Fruit fly (Drosophila melanogaster) whole organism, embryonic: ENCODE data around the gene CG8675.

Experiments
- CG12104 ChIP-seq: fragments of 200-800 bp; sonication (Bioruptor generic); optimal IDR thresholded peaks from 3 replicates; lab custom pipeline; 2016; ENCODE audit warnings: missing biosample characterization, missing genetic modification characterization
- CG12299 ChIP-seq: fragments of 200-800 bp; sonication (Bioruptor generic); optimal IDR thresholded peaks from 2 replicates; lab custom pipeline; 2018; ENCODE audit warnings: missing biosample characterization, mild to moderate bottlenecking, missing genetic modification characterization
- CG12769 ChIP-seq: fragments of 200-800 bp; sonication (Bioruptor generic); optimal IDR thresholded peaks from 2 replicates; lab custom pipeline; 2019; ENCODE audit warnings: missing biosample characterization, mild to moderate bottlenecking, missing genetic modification characterization, moderate library complexity
- CG13287 ChIP-seq: fragments of 200-800 bp; sonication (Bioruptor generic); IDR thresholded peaks from 2 replicates; pipeline ENCODE4 v1.3.6; 2022; ENCODE audit warnings: missing biosample characterization, missing genetic modification characterization; ENCODE audit not compliant: partially characterized antibody
- CG15011 ChIP-seq: fragments of 200-800 bp; sonication (Bioruptor generic); optimal IDR thresholded peaks from 3 replicates; lab custom pipeline; 2018; ENCODE audit warnings: missing biosample characterization, mild to moderate bottlenecking, missing genetic modification characterization
- CG15073 ChIP-seq: fragments of 200-800 bp; sonication (Bioruptor generic); optimal IDR thresholded peaks from 2 replicates; lab custom pipeline; 2016; ENCODE audit warnings: missing biosample characterization, missing genetic modification characterization
- CG17328 ChIP-seq: fragments of 200-800 bp; sonication (Bioruptor generic); IDR thresholded peaks from 2 replicates; pipeline ENCODE4 v1.3.6; 2022; ENCODE audit warnings: missing biosample characterization, missing genetic modification characterization
- CG18619 ChIP-seq: fragments of 200-800 bp; sonication (Bioruptor generic); optimal IDR thresholded peaks from 3 replicates; lab custom pipeline; 2017; ENCODE audit warnings: missing biosample characterization, mild to moderate bottlenecking, missing genetic modification characterization
- CG2120 ChIP-seq: fragments of 200-800 bp; sonication (Bioruptor generic); optimal IDR thresholded peaks from 3 replicates; lab custom pipeline; 2016; ENCODE audit warnings: missing biosample characterization, missing genetic modification characterization
- CG30403 ChIP-seq: fragments of 200-800 bp; sonication (Bioruptor generic); optimal IDR thresholded peaks from 3 replicates; lab custom pipeline; 2016; ENCODE audit warnings: missing biosample characterization, missing genetic modification characterization
- CG31224 ChIP-seq: fragments of 200-800 bp; sonication (Bioruptor generic); IDR thresholded peaks from 2 replicates; pipeline ENCODE4 v1.3.6; 2022; ENCODE audit warnings: missing biosample characterization, missing genetic modification characterization
- CG33557 ChIP-seq: fragments of 200-800 bp; sonication (Bioruptor generic); optimal IDR thresholded peaks from 2 replicates; lab custom pipeline; 2019; ENCODE audit warnings: missing biosample characterization, mild to moderate bottlenecking, missing genetic modification characterization, moderate library complexity
- CG4424 ChIP-seq: fragments of 200-800 bp; sonication (Bioruptor generic); optimal IDR thresholded peaks from 3 replicates; lab custom pipeline; 2016; ENCODE audit warnings: missing biosample characterization, missing genetic modification characterization
- CG5180 ChIP-seq: fragments of 200-800 bp; sonication (Bioruptor generic); optimal IDR thresholded peaks from 3 replicates; lab custom pipeline; 2017; ENCODE audit warnings: missing biosample characterization, missing genetic modification characterization, mild to moderate bottlenecking, moderate library complexity, missing genetic modification reagents
- CG6175 ChIP-seq: fragments of 200-800 bp; sonication (Bioruptor generic); IDR thresholded peaks from 3 replicates; pipeline ENCODE4 v1.3.6; 2022; ENCODE audit warnings: missing biosample characterization, missing genetic modification characterization
- CG8765 ChIP-seq: fragments of 200-800 bp; sonication (Bioruptor generic); IDR thresholded peaks from 2 replicates; pipeline ENCODE4 v1.3.6; 2022; ENCODE audit warnings: missing biosample characterization, missing genetic modification characterization
- CTCF ChIP-seq: fragments of 200-800 bp; sonication (Bioruptor generic); optimal IDR thresholded peaks from 2 replicates; lab custom pipeline; 2017; ENCODE audit warnings: missing biosample characterization, mild to moderate bottlenecking, missing genetic modification characterization, moderate library complexity
- CkIIα-i1 ChIP-seq: fragments of 200-800 bp; sonication (Bioruptor generic); IDR thresholded peaks from 2 replicates; pipeline ENCODE4 v1.3.6; 2022; ENCODE audit warnings: missing biosample characterization, missing genetic modification characterization
- D19B ChIP-seq: fragments of 200-800 bp; sonication (Bioruptor generic); optimal IDR thresholded peaks from 2 replicates; lab custom pipeline; 2017; ENCODE audit warnings: missing biosample characterization, mild to moderate bottlenecking, missing genetic modification characterization
- E2f2 ChIP-seq: fragments of 200-800 bp; sonication (Bioruptor generic); IDR thresholded peaks from 2 replicates; pipeline ENCODE4 v1.3.6; 2022; ENCODE audit warnings: missing biosample characterization, missing genetic modification characterization
- HLH54F ChIP-seq: fragments of 200-800 bp; sonication (Bioruptor generic); optimal IDR thresholded peaks from 3 replicates; lab custom pipeline; 2016; ENCODE audit warnings: missing biosample characterization, missing genetic modification characterization
- HmgZ ChIP-seq: fragments of 200-800 bp; sonication (Bioruptor generic); optimal IDR thresholded peaks from 2 replicates; lab custom pipeline; 2018; ENCODE audit warnings: missing biosample characterization, mild to moderate bottlenecking, missing genetic modification characterization
- Mad ChIP-seq: fragments of 200-800 bp; sonication (Bioruptor generic); optimal IDR thresholded peaks from 2 replicates; lab custom pipeline; 2016; ENCODE audit warnings: missing biosample characterization, missing genetic modification characterization
- Nf-YB ChIP-seq: fragments of 200-800 bp; sonication (Bioruptor generic); optimal IDR thresholded peaks from 3 replicates; lab custom pipeline; 2019; ENCODE audit warnings: missing biosample characterization, mild to moderate bottlenecking, missing genetic modification characterization, moderate library complexity
- PHDP ChIP-seq: fragments of 200-800 bp; sonication (Bioruptor generic); optimal IDR thresholded peaks from 3 replicates; lab custom pipeline; 2018; ENCODE audit warnings: missing biosample characterization, mild to moderate bottlenecking, missing genetic modification characterization, moderate library complexity
- Poxn ChIP-seq: fragments of 200-800 bp; sonication (Bioruptor generic); IDR thresholded peaks from 2 replicates; pipeline ENCODE4 v1.3.6; 2022; ENCODE audit warnings: missing biosample characterization, missing genetic modification characterization
- Ptx1 ChIP-seq: fragments of 200-800 bp; sonication (Bioruptor generic); IDR thresholded peaks from 2 replicates; pipeline ENCODE4 v1.3.6; 2022; ENCODE audit warnings: missing biosample characterization, missing genetic modification characterization
- Rx ChIP-seq: fragments of 200-800 bp; sonication (Bioruptor generic); IDR thresholded peaks from 2 replicates; pipeline ENCODE4 v1.3.6; 2022; ENCODE audit warnings: missing biosample characterization, missing genetic modification characterization
- Sox102F ChIP-seq: fragments of 200-800 bp; sonication (Bioruptor generic); optimal IDR thresholded peaks from 2 replicates; lab custom pipeline; 2018; ENCODE audit warnings: missing biosample characterization, mild to moderate bottlenecking, missing genetic modification characterization, moderate library complexity
- Xrp1 ChIP-seq: fragments of 200-800 bp; sonication (Bioruptor generic); IDR thresholded peaks from 2 replicates; pipeline ENCODE4 v1.3.6; 2022; ENCODE audit warnings: missing biosample characterization, missing genetic modification characterization
- ab ChIP-seq: fragments of 200-800 bp; sonication (Bioruptor generic); optimal IDR thresholded peaks from 2 replicates; lab custom pipeline; 2016; ENCODE audit warnings: missing biosample characterization, missing genetic modification characterization
- ap ChIP-seq: fragments of 200-800 bp; sonication (Bioruptor generic); IDR thresholded peaks from 2 replicates; pipeline ENCODE4 v1.3.6; 2022; ENCODE audit warnings: missing biosample characterization, missing genetic modification characterization
- bcd ChIP-seq: fragments of 200-800 bp; sonication (Bioruptor generic); optimal IDR thresholded peaks from 2 replicates; lab custom pipeline; 2017; ENCODE audit warnings: missing biosample characterization, mild to moderate bottlenecking, missing genetic modification characterization
- cas ChIP-seq: fragments of 200-800 bp; sonication (Bioruptor generic); IDR thresholded peaks from 2 replicates; pipeline ENCODE4 v1.3.6; 2022; ENCODE audit warnings: missing biosample characterization, missing genetic modification characterization
- chm ChIP-seq: fragments of 200-800 bp; sonication (Bioruptor generic); IDR thresholded peaks from 2 replicates; pipeline ENCODE4 v1.3.6; 2022; ENCODE audit warnings: missing biosample characterization, missing genetic modification characterization
- cwo ChIP-seq: fragments of 200-800 bp; sonication (Bioruptor generic); optimal IDR thresholded peaks from 3 replicates; lab custom pipeline; 2017; ENCODE audit warnings: missing biosample characterization, missing genetic modification characterization, mild to moderate bottlenecking, moderate library complexity, missing genetic modification reagents
- dmrt11E ChIP-seq: fragments of 200-800 bp; sonication (Bioruptor generic); optimal IDR thresholded peaks from 3 replicates; lab custom pipeline; 2018; ENCODE audit warnings: missing biosample characterization, mild to moderate bottlenecking, missing genetic modification characterization, moderate library complexity
- gce ChIP-seq: fragments of 200-800 bp; sonication (Bioruptor generic); IDR thresholded peaks from 3 replicates; pipeline ENCODE4 v1.3.6; 2022; ENCODE audit warnings: missing biosample characterization, missing genetic modification characterization
- gro ChIP-seq: fragments of 200-800 bp; sonication (Bioruptor generic); optimal IDR thresholded peaks from 2 replicates; lab custom pipeline; 2016; ENCODE audit warnings: missing biosample characterization, missing genetic modification characterization
- h ChIP-seq: fragments of >200 bp; optimal IDR thresholded peaks from 2 replicates; lab custom pipeline; 2017
- jing ChIP-seq: fragments of 200-800 bp; sonication (Bioruptor generic); optimal IDR thresholded peaks from 2 replicates; lab custom pipeline; 2018; ENCODE audit warnings: missing biosample characterization, mild to moderate bottlenecking, missing genetic modification characterization
- lilli ChIP-seq: fragments of 200-800 bp; sonication (Bioruptor generic); optimal IDR thresholded peaks from 3 replicates; lab custom pipeline; 2016; ENCODE audit warnings: missing biosample characterization, missing genetic modification characterization
- mirr ChIP-seq: fragments of 200-800 bp; sonication (Bioruptor generic); optimal IDR thresholded peaks from 3 replicates; lab custom pipeline; 2018; ENCODE audit warnings: missing biosample characterization, mild to moderate bottlenecking, missing genetic modification characterization
- pros ChIP-seq: fragments of 200-800 bp; sonication (Bioruptor generic); optimal IDR thresholded peaks from 3 replicates; lab custom pipeline; 2019; ENCODE audit warnings: missing biosample characterization, mild to moderate bottlenecking, missing genetic modification characterization, moderate library complexity
- pzg ChIP-seq: fragments of 200-800 bp; sonication (Bioruptor generic); optimal IDR thresholded peaks from 3 replicates; lab custom pipeline; 2018; ENCODE audit warnings: missing biosample characterization, mild to moderate bottlenecking, missing genetic modification characterization, moderate library complexity
- row ChIP-seq: fragments of 200-800 bp; sonication (Bioruptor generic); IDR thresholded peaks from 3 replicates; pipeline ENCODE4 v1.3.6; 2022; ENCODE audit warnings: missing biosample characterization, missing genetic modification characterization
- run ChIP-seq: fragments of 200-800 bp; sonication (Bioruptor generic); optimal IDR thresholded peaks from 3 replicates; lab custom pipeline; 2018; ENCODE audit warnings: missing biosample characterization, mild to moderate bottlenecking, missing genetic modification characterization
- seq ChIP-seq: fragments of 200-800 bp; sonication (Bioruptor generic); IDR thresholded peaks from 2 replicates; pipeline ENCODE4 v1.3.6; 2022; ENCODE audit warnings: missing biosample characterization, missing genetic modification characterization
- tio ChIP-seq: fragments of 200-800 bp; sonication (Bioruptor generic); optimal IDR thresholded peaks from 2 replicates; lab custom pipeline; 2017; ENCODE audit warnings: missing biosample characterization, missing genetic modification characterization, inconsistent platforms
- z ChIP-seq: fragments of 200-800 bp; sonication (Bioruptor generic); IDR thresholded peaks from 3 replicates; pipeline ENCODE4 v1.3.6; 2022; ENCODE audit warnings: missing biosample characterization, missing genetic modification characterization
- zfh2 ChIP-seq: fragments of 200-800 bp; sonication (Bioruptor generic); optimal IDR thresholded peaks from 2 replicates; lab custom pipeline; 2016; ENCODE audit warnings: missing biosample characterization, missing genetic modification characterization

Gene CG8675

dm6 chrX:17292050-17292730 is 42.9 kb upstream of the CG8675 start (continued):
- peak; percentile 30 for TF ChIP-seq CG12299 (tag; lab: Kevin White, UChicago)
- no peak for TF ChIP-seq cas (GFP tag; lab: Robert Waterston, UW)
- no peak for TF ChIP-seq ab
- peak; percentile 45 for TF ChIP-seq run (tag; lab: Kevin White, UChicago)
- no peak for TF ChIP-seq CG8765 (GFP tag; lab: Robert Waterston, UW)
- TF ChIP-seq CG15073 (GFP tag; lab: Kevin White, UChicago): no peak
- no peak for TF ChIP-seq h (lab: Kevin White, UChicago)
- TF ChIP-seq chm (GFP tag; lab: Robert Waterston, UW): peak; percentile 22; the same call in 1 of the 2 replicates
- no peak for TF ChIP-seq CG33557 (GFP tag; lab: Kevin White, UChicago)
- peak; percentile 68 for TF ChIP-seq lilli
- peak; percentile 66 for TF ChIP-seq CG18619
- TF ChIP-seq CG31224 (GFP tag; lab: Robert Waterston, UW): no peak
- no peak for TF ChIP-seq z (GFP tag; lab: Robert Waterston, UW)
- TF ChIP-seq HLH54F (GFP tag; lab: Kevin White, UChicago): peak; percentile 63
- no peak for TF ChIP-seq gro
- TF ChIP-seq E2f2 (GFP tag; lab: Robert Waterston, UW): 0 out of 2 replicates have a peak, but pooled peaks have one; percentile 41
- no peak for TF ChIP-seq CkIIα-i1 (GFP tag; lab: Robert Waterston, UW)
- TF ChIP-seq jing (GFP tag; lab: Kevin White, UChicago): peak; percentile 56
- peak; percentile 77 for TF ChIP-seq cwo (GFP tag; lab: Kevin White, UChicago)
- TF ChIP-seq Xrp1 (GFP tag; lab: Robert Waterston, UW): peak; percentile 53; the same call in 1 of the 2 replicates
- peak; percentile 43 for TF ChIP-seq CG4424 (GFP tag; lab: Kevin White, UChicago)
- peak; percentile 79 for TF ChIP-seq row (GFP tag; lab: Robert Waterston, UW)
- peak; percentile 83 for TF ChIP-seq CG12769
- TF ChIP-seq mirr: peak; percentile 25
- TF ChIP-seq Poxn (GFP tag; lab: Robert Waterston, UW): no peak
- TF ChIP-seq Ptx1 (GFP tag; lab: Robert Waterston, UW): no peak; the same call in 1 of the 2 replicates
- TF ChIP-seq dmrt11E (tag; lab: Kevin White, UChicago): peak; percentile 4
- no peak for TF ChIP-seq pzg (GFP tag; lab: Kevin White, UChicago)
- TF ChIP-seq CG2120 (GFP tag; lab: Kevin White, UChicago): peak; percentile 76
- TF ChIP-seq CG5180 (GFP tag; lab: Kevin White, UChicago): peak; percentile 38
- TF ChIP-seq Rx (GFP tag; lab: Robert Waterston, UW): no peak; the same call in 1 of the 2 replicates
- no peak for TF ChIP-seq CG13287 (GFP tag; lab: Robert Waterston, UW)
- peak; percentile 61 for TF ChIP-seq D19B (GFP tag; lab: Kevin White, UChicago)
- peak; percentile 74 for TF ChIP-seq CG30403
- peak; percentile 75 for TF ChIP-seq bcd (GFP tag; lab: Kevin White, UChicago)
- TF ChIP-seq seq (GFP tag; lab: Robert Waterston, UW): peak; percentile 70; the same call in 1 of the 2 replicates
- peak; percentile 50 for TF ChIP-seq tio (GFP tag; lab: Kevin White, UChicago)
- TF ChIP-seq CG17328 (GFP tag; lab: Robert Waterston, UW): 0 out of 2 replicates have a peak, but pooled peaks have one; percentile 44
- TF ChIP-seq Nf-YB (GFP tag; lab: Kevin White, UChicago): peak; percentile 32
- peak; percentile 58 for TF ChIP-seq zfh2 (GFP tag; lab: Kevin White, UChicago)
- TF ChIP-seq CTCF (GFP tag; lab: Kevin White, UChicago): peak; percentile 15
- no peak for TF ChIP-seq gce (GFP tag; lab: Robert Waterston, UW)
- TF ChIP-seq PHDP: peak; percentile 79
- TF ChIP-seq Sox102F (GFP tag; lab: Kevin White, UChicago): peak; percentile 75
- TF ChIP-seq CG6175 (GFP tag; lab: Robert Waterston, UW): no peak
- peak; percentile 57 for TF ChIP-seq CG12104 (GFP tag; lab: Kevin White, UChicago)
- peak; percentile 36 for TF ChIP-seq Mad (GFP tag; lab: Kevin White, UChicago)
- no peak for TF ChIP-seq ap (GFP tag; lab: Robert Waterston, UW)
- peak; percentile 61 for TF ChIP-seq CG15011 (GFP tag; lab: Kevin White, UChicago)
- TF ChIP-seq pros (GFP tag; lab: Kevin White, UChicago): no peak
- TF ChIP-seq HmgZ (tag; lab: Kevin White, UChicago): peak; percentile 68
